Fruit fly (Drosophila melanogaster): ENCODE measurements around the gene Pc.

DNA sequence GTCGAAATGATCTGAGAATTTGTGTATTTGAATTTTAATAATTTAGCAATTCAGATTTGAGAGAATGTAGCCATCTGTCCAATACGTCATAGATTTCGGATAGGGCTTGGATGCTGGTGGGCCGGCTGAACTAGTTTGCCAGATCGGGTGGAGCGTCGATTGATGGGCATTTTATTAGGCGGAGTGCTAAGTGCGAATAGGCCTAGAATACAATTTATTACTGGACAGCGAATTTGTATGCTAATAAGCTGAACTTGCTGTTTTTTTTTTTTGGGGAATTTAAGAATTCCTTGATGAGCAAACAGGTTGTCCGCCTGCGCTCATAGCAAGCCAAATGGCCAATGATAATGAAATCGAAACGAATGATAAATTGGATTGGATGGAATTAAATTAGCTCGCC is 18.6 kb downstream of the Pc start:
- TF ChIP-seq psq (optimal IDR thresholded peaks at IDR 0.05) = no peak
- no peak for TF ChIP-seq pan (optimal IDR thresholded peaks at IDR 0.05)

All from whole organism.